Fruit fly (Drosophila melanogaster): ENCODE measurements around the gene CG4390.

The CG4390 gene

DNA sequence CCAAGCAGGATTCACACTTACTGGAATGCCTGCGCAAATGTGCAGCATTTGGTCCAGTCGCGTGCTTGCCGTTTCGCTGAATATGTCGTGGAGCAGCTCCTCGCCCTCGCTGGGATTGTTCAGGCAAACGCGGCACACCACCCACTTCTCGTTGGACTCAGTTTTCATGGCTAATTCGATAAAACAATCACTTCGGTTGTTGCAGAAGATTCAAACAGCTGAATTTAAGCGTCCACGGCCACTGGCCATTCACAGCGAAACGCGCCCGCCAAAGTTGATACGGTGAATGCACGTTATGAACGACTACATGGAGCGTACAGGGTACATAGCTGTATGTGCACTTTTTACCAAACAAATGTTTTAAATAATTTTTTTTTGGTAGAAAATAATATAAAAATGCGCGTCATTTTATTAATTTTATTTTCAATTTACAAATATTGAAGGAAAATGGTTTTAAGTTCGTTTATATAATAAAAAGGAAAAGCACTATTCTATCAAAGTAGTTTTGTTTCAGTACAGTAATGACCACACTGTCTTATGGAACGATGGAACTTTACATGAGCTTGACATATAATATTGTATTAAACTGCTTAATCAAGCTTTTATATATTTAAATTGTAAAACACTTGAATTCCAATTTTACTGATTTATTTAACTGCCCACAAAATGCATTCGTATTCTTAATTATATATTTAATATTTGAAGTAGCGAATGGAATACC is 28.3 kb downstream of the CG4390 start, which contains the start of gene trem (continued):
- TF ChIP-seq CG16779 (GFP tag; IDR thresholded peaks at IDR 0.05), result 0 out of 2 replicates have a peak, but pooled peaks have one; percentile 35
- TF ChIP-seq croc (GFP tag; conservative IDR thresholded peaks at IDR 0.05), result peak; percentile 46; the same call in 2 of the 3 replicates
- TF ChIP-seq ash1 (GFP tag; optimal IDR thresholded peaks at IDR 0.05), result no peak
- peak; percentile 10 for TF ChIP-seq Myb (GFP tag; optimal IDR thresholded peaks at IDR 0.05)
- peak; percentile 64 for TF ChIP-seq Sox102F (GFP tag; optimal IDR thresholded peaks at IDR 0.05)
- TF ChIP-seq CG12659 (GFP tag; optimal IDR thresholded peaks at IDR 0.05), result peak; percentile 80
- peak; percentile 26 for TF ChIP-seq trh (GFP tag; optimal IDR thresholded peaks at IDR 0.05)
- TF ChIP-seq CG6689 (GFP tag; IDR thresholded peaks at IDR 0.05), result peak; percentile 57; the same call in 1 of the 2 replicates
- TF ChIP-seq CG1603 (tag; optimal IDR thresholded peaks at IDR 0.05), result no peak
- TF ChIP-seq CG3838 (GFP tag; optimal IDR thresholded peaks at IDR 0.05), result peak; percentile 29
- no peak for TF ChIP-seq fd102C (GFP tag; optimal IDR thresholded peaks at IDR 0.05)
- peak; percentile 82 for TF ChIP-seq sens (GFP tag)
- TF ChIP-seq CG15696 (tag; optimal IDR thresholded peaks at IDR 0.05), result peak; percentile 73
- TF ChIP-seq ssp (GFP tag; IDR thresholded peaks at IDR 0.05), result peak; percentile 75; the same call in 1 of the 2 replicates
- TF ChIP-seq CG2712 (tag; optimal IDR thresholded peaks at IDR 0.05), result peak; percentile 81
- TF ChIP-seq CHES-1-like (GFP tag; optimal IDR thresholded peaks at IDR 0.05), result peak; percentile 28
- TF ChIP-seq shn (GFP tag; optimal IDR thresholded peaks at IDR 0.05), result peak; percentile 12
- peak; percentile 57; the same call in 1 of the 3 replicates for TF ChIP-seq CG3726 (GFP tag; IDR thresholded peaks at IDR 0.05)
- peak; percentile 20 for TF ChIP-seq CG12219 (GFP tag; optimal IDR thresholded peaks at IDR 0.05)
- peak; percentile 0 for TF ChIP-seq Sin3A (optimal IDR thresholded peaks at IDR 0.05)
- TF ChIP-seq bbx (GFP tag; IDR thresholded peaks at IDR 0.05; ENCODE audit: partially characterized antibody), result no peak
- TF ChIP-seq slou (GFP tag; optimal IDR thresholded peaks at IDR 0.05), result peak; percentile 60
- peak; percentile 81 for TF ChIP-seq Xbp1 (GFP tag; optimal IDR thresholded peaks at IDR 0.05)
- TF ChIP-seq slbo (GFP tag; IDR thresholded peaks at IDR 0.05), result peak; percentile 91
- peak; percentile 49; the same call in 1 of the 3 replicates for TF ChIP-seq CG11695 (GFP tag; IDR thresholded peaks at IDR 0.05)
- TF ChIP-seq Kr (GFP tag; optimal IDR thresholded peaks at IDR 0.05), result no peak
- peak; percentile 54 for TF ChIP-seq chn (GFP tag; optimal IDR thresholded peaks at IDR 0.05)
- TF ChIP-seq gem (tag; optimal IDR thresholded peaks at IDR 0.05), result peak; percentile 83
- peak; percentile 3 for TF ChIP-seq Mad (GFP tag; optimal IDR thresholded peaks at IDR 0.05)
- peak; percentile 97 for TF ChIP-seq row (GFP tag; IDR thresholded peaks at IDR 0.05)
- TF ChIP-seq twi (tag; optimal IDR thresholded peaks at IDR 0.05), result peak; percentile 67
- peak; percentile 28; the same call in 1 of the 2 replicates for TF ChIP-seq aop (GFP tag; IDR thresholded peaks at IDR 0.05)
- TF ChIP-seq Med (GFP tag), result peak; percentile 78
- TF ChIP-seq Pdp1 (GFP tag; optimal IDR thresholded peaks at IDR 0.05), result peak in 1 of 2 experiments; percentile 57
- TF ChIP-seq CG14050 (GFP tag; IDR thresholded peaks at IDR 0.05), result peak; percentile 25; the same call in 1 of the 3 replicates
- peak; percentile 79 for TF ChIP-seq CG1602 (GFP tag; optimal IDR thresholded peaks at IDR 0.05)
- peak; percentile 33; the same call in 1 of the 3 replicates for TF ChIP-seq H15 (GFP tag; IDR thresholded peaks at IDR 0.05)
- no peak for TF ChIP-seq D (optimal IDR thresholded peaks at IDR 0.05)
- TF ChIP-seq D (GFP tag; optimal IDR thresholded peaks at IDR 0.05), result peak; percentile 61
- no peak for TF ChIP-seq CG31365 (tag; optimal IDR thresholded peaks at IDR 0.05)
- peak; percentile 31; the same call in 1 of the 3 replicates for TF ChIP-seq CG6175 (GFP tag; IDR thresholded peaks at IDR 0.05)
- TF ChIP-seq Meics (GFP tag; optimal IDR thresholded peaks at IDR 0.05), result peak; percentile 81
- no peak for TF ChIP-seq sc (optimal IDR thresholded peaks at IDR 0.05)
- peak; percentile 45 for TF ChIP-seq sc (GFP tag; optimal IDR thresholded peaks at IDR 0.05)
- peak; percentile 82 for TF ChIP-seq sug (tag; optimal IDR thresholded peaks at IDR 0.05)
- TF ChIP-seq CG12236 (GFP tag; optimal IDR thresholded peaks at IDR 0.05), result no peak
- TF ChIP-seq CG18262 (tag; optimal IDR thresholded peaks at IDR 0.05), result peak; percentile 81
- TF ChIP-seq CG14667 (GFP tag; IDR thresholded peaks at IDR 0.05), result peak; percentile 72
- peak; percentile 66 for TF ChIP-seq CG10431 (GFP tag; optimal IDR thresholded peaks at IDR 0.05)
- peak; percentile 19 for TF ChIP-seq CG6765 (GFP tag; optimal IDR thresholded peaks at IDR 0.05)
